Fruit fly (Drosophila melanogaster) whole organism, embryonic: ENCODE measurements around the gene IscU.

ENCODE experiments used
- Asciz ChIP-seq: fragments of 200-800 bp; sonication (Bioruptor generic); optimal IDR thresholded peaks from 2 replicates; lab custom pipeline; 2017; ENCODE audit warnings: missing biosample characterization, mild to moderate bottlenecking, missing genetic modification characterization, missing genetic modification reagents
- B-H1 ChIP-seq: fragments of 200-800 bp; sonication (Bioruptor generic); IDR thresholded peaks from 3 replicates; pipeline ENCODE4 v1.3.6; 2022; ENCODE audit warnings: missing biosample characterization, missing genetic modification characterization
- CG10543 ChIP-seq: fragments of 200-800 bp; sonication (Bioruptor generic); optimal IDR thresholded peaks from 3 replicates; lab custom pipeline; 2017; ENCODE audit warnings: missing biosample characterization, mild to moderate bottlenecking, missing genetic modification characterization, moderate library complexity
- CG11560 ChIP-seq: fragments of 200-800 bp; sonication (Bioruptor generic); IDR thresholded peaks from 3 replicates; pipeline ENCODE4 v1.3.6; 2022; ENCODE audit warnings: missing biosample characterization, missing genetic modification characterization
- CG11696 ChIP-seq: fragments of 200-800 bp; sonication (Bioruptor generic); IDR thresholded peaks from 2 replicates; pipeline ENCODE4 v1.3.6; 2022; ENCODE audit warnings: missing biosample characterization, missing genetic modification characterization
- CG12155 ChIP-seq: fragments of 200-800 bp; sonication (Bioruptor generic); optimal IDR thresholded peaks from 3 replicates; lab custom pipeline; 2016; ENCODE audit warnings: missing biosample characterization, missing genetic modification characterization
- CG1233 ChIP-seq: fragments of 200-800 bp; sonication (Bioruptor generic); optimal IDR thresholded peaks from 4 replicates; lab custom pipeline; 2018; ENCODE audit warnings: missing biosample characterization, mild to moderate bottlenecking, missing genetic modification characterization
- CG12659 ChIP-seq: fragments of 200-800 bp; sonication (Bioruptor generic); optimal IDR thresholded peaks from 3 replicates; lab custom pipeline; 2017; ENCODE audit warnings: mild to moderate bottlenecking, missing biosample characterization, missing genetic modification reagents, missing genetic modification characterization
- CG13894 ChIP-seq: fragments of 200-800 bp; sonication (Bioruptor generic); optimal IDR thresholded peaks from 3 replicates; lab custom pipeline; 2018; ENCODE audit warnings: missing biosample characterization, mild to moderate bottlenecking, missing genetic modification characterization, moderate library complexity
- CG15514 ChIP-seq: fragments of 200-800 bp; sonication (Bioruptor generic); optimal IDR thresholded peaks from 3 replicates; lab custom pipeline; 2017; ENCODE audit warnings: missing biosample characterization, missing genetic modification characterization, mild to moderate bottlenecking, moderate library complexity, missing genetic modification reagents
- CG1603 ChIP-seq: fragments of 200-800 bp; sonication (Bioruptor generic); optimal IDR thresholded peaks from 2 replicates; lab custom pipeline; 2019; ENCODE audit warnings: missing biosample characterization, mild to moderate bottlenecking, missing genetic modification characterization, moderate library complexity
- CG16815 ChIP-seq: fragments of 200-800 bp; sonication (Bioruptor generic); optimal IDR thresholded peaks from 3 replicates; lab custom pipeline; 2017; ENCODE audit warnings: missing biosample characterization, mild to moderate bottlenecking, missing genetic modification characterization
- CG17186 ChIP-seq: fragments of 200-800 bp; sonication (Bioruptor generic); optimal IDR thresholded peaks from 3 replicates; lab custom pipeline; 2017; ENCODE audit warnings: missing biosample characterization, missing genetic modification reagents, missing genetic modification characterization
- CG17912 ChIP-seq: fragments of 200-800 bp; sonication (Bioruptor generic); optimal IDR thresholded peaks from 2 replicates; lab custom pipeline; 2018; ENCODE audit warnings: missing biosample characterization, mild to moderate bottlenecking, missing genetic modification characterization
- CG1792 ChIP-seq: fragments of 200-800 bp; sonication (Bioruptor generic); optimal IDR thresholded peaks from 2 replicates; lab custom pipeline; 2016; ENCODE audit warnings: missing biosample characterization, missing genetic modification characterization
- CG2202 ChIP-seq: fragments of 200-800 bp; sonication (Bioruptor generic); optimal IDR thresholded peaks from 2 replicates; lab custom pipeline; 2018; ENCODE audit warnings: missing biosample characterization, mild to moderate bottlenecking, missing genetic modification characterization
- CG2678 ChIP-seq: fragments of 200-800 bp; sonication (Bioruptor generic); optimal IDR thresholded peaks from 3 replicates; lab custom pipeline; 2019; ENCODE audit warnings: missing biosample characterization, mild to moderate bottlenecking, missing genetic modification characterization, moderate library complexity
- CG34376 ChIP-seq: fragments of 200-800 bp; sonication (Bioruptor generic); optimal IDR thresholded peaks from 2 replicates; lab custom pipeline; 2018; ENCODE audit warnings: missing biosample characterization, mild to moderate bottlenecking, missing genetic modification characterization
- CG42726 ChIP-seq: fragments of 200-800 bp; sonication (Bioruptor generic); IDR thresholded peaks from 2 replicates; pipeline ENCODE4 v1.3.6; 2022; ENCODE audit warnings: missing biosample characterization, missing genetic modification characterization; ENCODE audit not compliant: partially characterized antibody
- Dll ChIP-seq: fragments of 200-800 bp; sonication (Bioruptor generic); IDR thresholded peaks from 4 replicates; pipeline ENCODE4 v1.3.6; 2022; ENCODE audit warnings: missing biosample characterization, missing genetic modification characterization; ENCODE audit not compliant: partially characterized antibody
- Dp ChIP-seq: fragments of 200-800 bp; sonication (Bioruptor generic); optimal IDR thresholded peaks from 2 replicates; lab custom pipeline; 2018; ENCODE audit warnings: missing biosample characterization, mild to moderate bottlenecking, missing genetic modification characterization, moderate library complexity
- Fer2 ChIP-seq: fragments of 200-800 bp; sonication (Bioruptor generic); optimal IDR thresholded peaks from 2 replicates; lab custom pipeline; 2018; ENCODE audit warnings: missing biosample characterization, mild to moderate bottlenecking, missing genetic modification characterization, moderate library complexity
- HLH3B ChIP-seq: fragments of 200-800 bp; sonication (Bioruptor generic); IDR thresholded peaks from 2 replicates; pipeline ENCODE4 v1.3.6; 2022; ENCODE audit warnings: missing biosample characterization, missing genetic modification characterization
- Hsf ChIP-seq: fragments of 200-800 bp; sonication (Bioruptor generic); optimal IDR thresholded peaks from 3 replicates; lab custom pipeline; 2016; ENCODE audit warnings: missing biosample characterization, missing genetic modification characterization
- Mad ChIP-seq: fragments of 200-800 bp; sonication (Bioruptor generic); optimal IDR thresholded peaks from 2 replicates; lab custom pipeline; 2016; ENCODE audit warnings: missing biosample characterization, missing genetic modification characterization
- Med ChIP-seq: fragments of 200-800 bp; sonication (Bioruptor generic); peaks from one replicate; lab custom pipeline; 2016; ENCODE audit warnings: missing biosample characterization, missing genetic modification characterization, mild to moderate bottlenecking, inconsistent platforms, moderate library complexity
- Oaz ChIP-seq: fragments of 200-800 bp; sonication (Bioruptor generic); IDR thresholded peaks from 2 replicates; pipeline ENCODE4 v1.3.6; 2022; ENCODE audit warnings: missing biosample characterization, missing genetic modification characterization
- Pdp1 ChIP-seq, 2 experiments: fragments of 200-800 bp; sonication (Bioruptor generic); optimal IDR thresholded peaks; 3 replicates each; lab custom pipeline; 2016; ENCODE audit warnings: missing biosample characterization in 2 of 2, missing genetic modification characterization in 2 of 2, mild to moderate bottlenecking in 1 of 2, moderate library complexity in 1 of 2
- Poxn ChIP-seq: fragments of 200-800 bp; sonication (Bioruptor generic); IDR thresholded peaks from 2 replicates; pipeline ENCODE4 v1.3.6; 2022; ENCODE audit warnings: missing biosample characterization, missing genetic modification characterization
- Side ChIP-seq: fragments of 200-800 bp; sonication (Bioruptor generic); optimal IDR thresholded peaks from 2 replicates; lab custom pipeline; 2016; ENCODE audit warnings: missing biosample characterization, missing genetic modification characterization
- Sin3A ChIP-seq: fragments of >200 bp; optimal IDR thresholded peaks from 2 replicates; lab custom pipeline; 2018
- Tbp ChIP-seq: fragments of >200 bp; optimal IDR thresholded peaks from 2 replicates; lab custom pipeline; 2018; ENCODE audit warnings: missing biosample characterization, missing genetic modification characterization
- bowl ChIP-seq: fragments of 200-800 bp; sonication (Bioruptor generic); IDR thresholded peaks from 2 replicates; pipeline ENCODE4 v1.3.6; 2022; ENCODE audit warnings: missing biosample characterization, missing genetic modification characterization
- crc ChIP-seq: fragments of 200-800 bp; sonication (Bioruptor generic); optimal IDR thresholded peaks from 2 replicates; lab custom pipeline; 2016; ENCODE audit warnings: missing biosample characterization, missing genetic modification characterization
- dm ChIP-seq: fragments of 200-800 bp; sonication (Bioruptor generic); optimal IDR thresholded peaks from 3 replicates; lab custom pipeline; 2016; ENCODE audit warnings: missing biosample characterization, missing genetic modification characterization
- fd96Cb ChIP-seq: fragments of 200-800 bp; sonication (Bioruptor generic); optimal IDR thresholded peaks from 2 replicates; lab custom pipeline; 2018; ENCODE audit warnings: missing biosample characterization, mild to moderate bottlenecking, missing genetic modification characterization, moderate library complexity
- grau ChIP-seq: fragments of 200-800 bp; optimal IDR thresholded peaks from 3 replicates; lab custom pipeline; 2019; ENCODE audit warnings: missing biosample characterization, mild to moderate bottlenecking, missing genetic modification characterization, moderate library complexity
- gro ChIP-seq: fragments of 200-800 bp; sonication (Bioruptor generic); optimal IDR thresholded peaks from 2 replicates; lab custom pipeline; 2016; ENCODE audit warnings: missing biosample characterization, missing genetic modification characterization
- her ChIP-seq: fragments of 200-800 bp; sonication (Bioruptor generic); optimal IDR thresholded peaks from 2 replicates; lab custom pipeline; 2016; ENCODE audit warnings: missing biosample characterization, missing genetic modification characterization
- insv ChIP-seq, 2 experiments: fragments of 200-800 bp; sonication (Bioruptor generic); optimal IDR thresholded peaks; 3 replicates each; lab custom pipeline; 2016 to 2018; ENCODE audit warnings: missing biosample characterization in 2 of 2, missing genetic modification characterization in 2 of 2
- jing ChIP-seq: fragments of 200-800 bp; sonication (Bioruptor generic); optimal IDR thresholded peaks from 2 replicates; lab custom pipeline; 2018; ENCODE audit warnings: missing biosample characterization, mild to moderate bottlenecking, missing genetic modification characterization
- otp ChIP-seq: fragments of 200-800 bp; sonication (Bioruptor generic); IDR thresholded peaks from 3 replicates; pipeline ENCODE4, ENCODE4 v1.3.6; 2022; ENCODE audit warnings: missing biosample characterization, missing genetic modification characterization
- repo ChIP-seq: fragments of 200-800 bp; sonication (Bioruptor generic); optimal IDR thresholded peaks from 2 replicates; lab custom pipeline; 2016; ENCODE audit warnings: missing biosample characterization, missing genetic modification characterization
- row ChIP-seq: fragments of 200-800 bp; sonication (Bioruptor generic); IDR thresholded peaks from 3 replicates; pipeline ENCODE4 v1.3.6; 2022; ENCODE audit warnings: missing biosample characterization, missing genetic modification characterization
- scrt ChIP-seq: fragments of 200-800 bp; sonication (Bioruptor generic); optimal IDR thresholded peaks from 2 replicates; lab custom pipeline; 2018; ENCODE audit warnings: missing biosample characterization, mild to moderate bottlenecking, missing genetic modification characterization, moderate library complexity
- seq ChIP-seq: fragments of 200-800 bp; sonication (Bioruptor generic); IDR thresholded peaks from 2 replicates; pipeline ENCODE4 v1.3.6; 2022; ENCODE audit warnings: missing biosample characterization, missing genetic modification characterization
- sim ChIP-seq: fragments of 200-800 bp; sonication (Bioruptor generic); IDR thresholded peaks from 2 replicates; pipeline ENCODE4 v1.3.6; 2022; ENCODE audit warnings: missing biosample characterization, missing genetic modification characterization
- sug ChIP-seq: fragments of 200-800 bp; optimal IDR thresholded peaks from 2 replicates; lab custom pipeline; 2019; ENCODE audit warnings: missing biosample characterization, mild to moderate bottlenecking, missing genetic modification characterization, moderate library complexity
- toy ChIP-seq: fragments of 200-800 bp; sonication (Bioruptor generic); IDR thresholded peaks from 2 replicates; pipeline ENCODE4 v1.3.6; 2022; ENCODE audit warnings: missing biosample characterization, missing genetic modification characterization
- twi ChIP-seq: fragments of 200-800 bp; optimal IDR thresholded peaks from 2 replicates; lab custom pipeline; 2019; ENCODE audit warnings: missing biosample characterization, mild to moderate bottlenecking, missing genetic modification characterization, moderate library complexity
- usp ChIP-seq: fragments of >200 bp; optimal IDR thresholded peaks from 2 replicates; lab custom pipeline; 2017; ENCODE audit warnings: missing biosample characterization, missing genetic modification characterization

IscU gene

dm6 chr3R:8813164-8813629 lies 10.8 kb downstream of the IscU start, which contains the start of gene CG9837:
TSS of gene CG9837 (minus strand) at chr3R:8813579.
- TF ChIP-seq Mad (GFP tag; lab: Kevin White, UChicago) = no peak
- TF ChIP-seq Med (GFP tag; lab: Kevin White, UChicago) = peak; percentile 34
- peak; percentile 18 for TF ChIP-seq Fer2
- TF ChIP-seq jing (GFP tag; lab: Kevin White, UChicago) = no peak
- peak; percentile 3 for TF ChIP-seq CG15514
- TF ChIP-seq CG13894 (tag; lab: Kevin White, UChicago) = peak; percentile 46
- no peak for TF ChIP-seq Poxn (GFP tag; lab: Robert Waterston, UW)
- peak; percentile 15 for TF ChIP-seq twi (tag; lab: Kevin White, UChicago)
- peak; percentile 8 for TF ChIP-seq Side
- TF ChIP-seq toy (GFP tag; lab: Robert Waterston, UW) = no peak
- no peak for TF ChIP-seq Oaz (GFP tag; lab: Robert Waterston, UW)
- peak; percentile 9 for TF ChIP-seq gro
- TF ChIP-seq seq (GFP tag; lab: Robert Waterston, UW) = no peak
- TF ChIP-seq CG17186 (GFP tag; lab: Kevin White, UChicago) = no peak
- peak; percentile 55 for TF ChIP-seq CG2678 (tag; lab: Kevin White, UChicago)
- 0 out of 3 replicates have a peak, but pooled peaks have one; percentile 3 for TF ChIP-seq B-H1 (GFP tag; lab: Robert Waterston, UW)
- no peak for TF ChIP-seq usp (GFP tag; lab: Kevin White, UChicago)
- peak; percentile 8 for TF ChIP-seq sug (tag; lab: Kevin White, UChicago)
- TF ChIP-seq CG11696 (GFP tag; lab: Robert Waterston, UW) = no peak
- TF ChIP-seq CG34376 (GFP tag; lab: Kevin White, UChicago) = peak; percentile 30
- TF ChIP-seq fd96Cb (tag; lab: Kevin White, UChicago) = no peak
- no peak for TF ChIP-seq row (GFP tag; lab: Robert Waterston, UW)
- TF ChIP-seq CG42726 = no peak
- TF ChIP-seq CG12659 (GFP tag; lab: Kevin White, UChicago) = no peak
- peak; percentile 8 for TF ChIP-seq CG10543

- no peak for TF ChIP-seq Tbp
- no peak for TF ChIP-seq scrt
- TF ChIP-seq CG10543 = peak; percentile 31
- no peak for TF ChIP-seq sim (GFP tag; lab: Robert Waterston, UW)
- peak; percentile 13 for TF ChIP-seq CG1792 (GFP tag; lab: Kevin White, UChicago)
- no peak for TF ChIP-seq Dp (GFP tag; lab: Kevin White, UChicago)
- TF ChIP-seq repo (GFP tag; lab: Kevin White, UChicago) = no peak
- no peak for TF ChIP-seq Dll
- no peak for TF ChIP-seq CG11560
- no peak for TF ChIP-seq Sin3A
- peak; percentile 52 for TF ChIP-seq CG1603 (tag; lab: Kevin White, UChicago)
- TF ChIP-seq otp (GFP tag; lab: Robert Waterston, UW) = 0 out of 3 replicates have a peak, but pooled peaks have one; percentile 24
- no peak for TF ChIP-seq CG16815 (GFP tag; lab: Kevin White, UChicago)
- TF ChIP-seq Pdp1 (GFP tag; optimal IDR thresholded peaks at IDR 0.05; lab: Kevin White, UChicago) = peak; percentile 32 to 56
- TF ChIP-seq CG1233 (GFP tag; lab: Kevin White, UChicago) = no peak
- TF ChIP-seq CG2202 (tag; lab: Kevin White, UChicago) = no peak
- TF ChIP-seq Asciz (GFP tag; lab: Kevin White, UChicago) = peak; percentile 50
- no peak for TF ChIP-seq her (GFP tag; lab: Kevin White, UChicago)
- peak; percentile 37 for TF ChIP-seq grau (tag; lab: Kevin White, UChicago)
- peak; percentile 47 for TF ChIP-seq HLH3B (GFP tag; lab: Robert Waterston, UW)
- TF ChIP-seq dm (GFP tag; lab: Kevin White, UChicago) = no peak
- TF ChIP-seq bowl (GFP tag; lab: Robert Waterston, UW) = no peak
- peak; percentile 6 for TF ChIP-seq crc (GFP tag; lab: Kevin White, UChicago)
- no peak for TF ChIP-seq CG17912 (GFP tag; lab: Kevin White, UChicago)
- TF ChIP-seq CG12155 (GFP tag; lab: Kevin White, UChicago) = peak; percentile 35
- TF ChIP-seq insv (GFP tag; optimal IDR thresholded peaks at IDR 0.05; lab: Kevin White, UChicago) = no peak
- peak; percentile 54 for TF ChIP-seq Hsf (GFP tag; lab: Kevin White, UChicago)
Measured at dm6 chr3R:8812342-8812966, 11.5 kb downstream of the IscU start.
